Worm (Caenorhabditis elegans) whole organism, L4/young adult: ENCODE results near the gene sra-39.

Source experiments
- W03F9.2 ChIP-seq: fragments of 150-350 bp; optimal IDR thresholded peaks from 2 replicates; lab custom pipeline; 2014; ENCODE audit warnings: missing biosample characterization, missing genetic modification characterization
- dao-5 ChIP-seq: sonication (generic microtip); optimal IDR thresholded peaks from 2 replicates; lab custom pipeline; 2016; ENCODE audit warnings: missing genotype, missing genetic modification characterization, moderate library complexity, missing compliant biosample characterization
- him-1 ChIP-seq: sonication (generic microtip); optimal IDR thresholded peaks from 2 replicates; lab custom pipeline; 2016; ENCODE audit warnings: missing genotype, missing genetic modification reagents, missing genetic modification characterization, missing compliant biosample characterization

DNA sequence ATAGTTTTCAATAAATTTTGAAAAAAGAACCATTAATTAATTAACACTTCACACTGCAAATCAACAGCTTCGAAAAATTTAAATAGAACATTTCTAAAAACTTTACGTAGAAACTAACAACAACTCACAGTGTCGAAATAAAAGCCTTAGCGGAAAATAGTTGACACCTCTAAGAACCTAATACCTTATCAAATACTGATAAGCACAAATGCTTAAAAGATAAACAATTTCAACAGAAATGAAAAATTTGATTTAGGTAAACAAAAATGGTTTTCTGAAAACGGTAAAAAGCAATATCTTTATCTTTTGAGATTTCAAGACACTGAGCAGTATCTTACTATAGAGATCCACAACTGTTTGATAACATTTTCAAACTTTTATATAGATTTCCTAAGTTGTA, 26.4 kb downstream of the sra-39 start:
- no peak for TF ChIP-seq him-1 (tag; lab: Kevin White, UChicago)
- TF ChIP-seq W03F9.2 (tag; lab: Kevin White, UChicago) = no peak
- no peak for TF ChIP-seq dao-5 (tag; lab: Kevin White, UChicago)
